Worm (Caenorhabditis elegans) whole organism, early embryonic: ENCODE data around the gene polk-1.

ENCODE experiments used
- B0310.2 ChIP-seq: sonication (generic microtip); optimal IDR thresholded peaks from 2 replicates; lab custom pipeline; 2016; ENCODE audit warnings: mild to moderate bottlenecking, missing genetic modification characterization, missing compliant biosample characterization
- F13C5.2 ChIP-seq: sonication (generic microtip); optimal IDR thresholded peaks from 2 replicates; lab custom pipeline; 2017; ENCODE audit warnings: mild to moderate bottlenecking, missing genetic modification characterization, inconsistent platforms, missing compliant biosample characterization
- aly-1 ChIP-seq: sonication (generic microtip); optimal IDR thresholded peaks from 2 replicates; lab custom pipeline; 2016; ENCODE audit warnings: missing genetic modification characterization, missing compliant biosample characterization
- ama-1 ChIP-seq: fragments of 150-350 bp; optimal IDR thresholded peaks from 2 replicates; lab custom pipeline; 2014
- ets-7 ChIP-seq: sonication (generic microtip); optimal IDR thresholded peaks from 2 replicates; lab custom pipeline; 2016; ENCODE audit warnings: missing genotype, missing genetic modification characterization, missing compliant biosample characterization
- flt-1 ChIP-seq: fragments of 200-800 bp; sonication (Bioruptor generic); IDR thresholded peaks from 2 replicates; pipeline ENCODE4 v1.3.6; 2022; ENCODE audit warnings: missing genetic modification characterization, missing compliant biosample characterization
- hmbx-1 ChIP-seq: sonication (generic microtip); optimal IDR thresholded peaks from 2 replicates; lab custom pipeline; 2016; ENCODE audit warnings: mild to moderate bottlenecking, missing genetic modification characterization, missing compliant biosample characterization
- hmg-4 ChIP-seq: fragments of 200-800 bp; sonication (Bioruptor generic); optimal IDR thresholded peaks from 2 replicates; lab custom pipeline; 2018; ENCODE audit warnings: mild to moderate bottlenecking, missing genetic modification characterization, missing compliant biosample characterization
- hnd-1 ChIP-seq: sonication (generic microtip); optimal IDR thresholded peaks from 2 replicates; lab custom pipeline; 2016; ENCODE audit warnings: missing genetic modification characterization, missing compliant biosample characterization
- pes-1 ChIP-seq: fragments of 200-800 bp; sonication (Bioruptor generic); IDR thresholded peaks from 2 replicates; pipeline ENCODE4 v1.3.6; 2022; ENCODE audit warnings: missing genetic modification reagents, missing genetic modification characterization, missing compliant biosample characterization
- sea-1 ChIP-seq: fragments of 200-800 bp; sonication (Bioruptor generic); conservative IDR thresholded peaks from 2 replicates; pipeline ENCODE4 v1.3.6; 2022; ENCODE audit warnings: missing genetic modification characterization, missing compliant biosample characterization
- tbx-11 ChIP-seq: fragments of 200-800 bp; sonication (Bioruptor generic); IDR thresholded peaks from 2 replicates; pipeline ENCODE4 v1.3.6; 2022; ENCODE audit warnings: missing genetic modification characterization, missing compliant biosample characterization

ce11 chrIII:8616587-8616986, 11.8 kb downstream of the polk-1 start, which contains the start of gene C06E1.11:
- TF ChIP-seq ama-1 (lab: Kevin White, UChicago): no peak
- no peak for TF ChIP-seq aly-1 (tag; lab: Kevin White, UChicago)
- TF ChIP-seq flt-1 (GFP tag; lab: Robert Waterston, UW): no peak
- no peak for TF ChIP-seq F13C5.2 (tag; lab: Kevin White, UChicago)
- TF ChIP-seq pes-1 (GFP tag; lab: Robert Waterston, UW): no peak
- no peak for TF ChIP-seq hmg-4
- TF ChIP-seq sea-1 (GFP tag; lab: Robert Waterston, UW): no peak
- TF ChIP-seq ets-7 (tag; lab: Kevin White, UChicago): no peak
- no peak for TF ChIP-seq tbx-11
- TF ChIP-seq hmbx-1: no peak
- TF ChIP-seq hnd-1 (tag; lab: Kevin White, UChicago): no peak
- no peak for TF ChIP-seq B0310.2 (tag; lab: Kevin White, UChicago)
